Worm (Caenorhabditis elegans): Measurements from ENCODE around the gene K02F6.1.
"Not testable (repeated sequence)": the region's sequence is repeated elsewhere in the genome, so short reads cannot be mapped to it uniquely, and the experiment has no call there.

Gene K02F6.1

DNA sequence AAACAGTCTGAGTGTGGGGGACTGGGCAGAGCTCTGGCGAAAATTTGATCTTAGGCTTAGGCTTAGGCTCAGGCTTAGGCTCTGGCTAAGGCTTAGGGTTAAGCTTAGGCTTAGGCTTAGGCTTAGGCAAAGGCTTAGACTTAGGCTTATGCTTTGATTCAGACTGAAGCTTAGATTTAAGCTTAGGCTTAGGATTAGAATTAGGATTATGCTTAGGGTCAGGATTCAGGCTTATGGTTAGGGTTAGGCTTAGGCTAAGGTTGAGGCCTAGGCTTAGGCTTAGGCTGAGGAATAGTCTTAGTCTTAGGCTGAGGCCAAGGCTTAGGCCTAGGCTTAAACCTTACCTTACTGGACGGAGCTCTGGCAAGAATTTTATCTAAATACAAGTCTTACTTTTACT, 26.9 kb upstream of the K02F6.1 start:
- TF ChIP-seq sptf-1 (tag; optimal IDR thresholded peaks at IDR 0.05) (no peak), blmp-1 (tag; optimal IDR thresholded peaks at IDR 0.05) (no peak)

DNA sequence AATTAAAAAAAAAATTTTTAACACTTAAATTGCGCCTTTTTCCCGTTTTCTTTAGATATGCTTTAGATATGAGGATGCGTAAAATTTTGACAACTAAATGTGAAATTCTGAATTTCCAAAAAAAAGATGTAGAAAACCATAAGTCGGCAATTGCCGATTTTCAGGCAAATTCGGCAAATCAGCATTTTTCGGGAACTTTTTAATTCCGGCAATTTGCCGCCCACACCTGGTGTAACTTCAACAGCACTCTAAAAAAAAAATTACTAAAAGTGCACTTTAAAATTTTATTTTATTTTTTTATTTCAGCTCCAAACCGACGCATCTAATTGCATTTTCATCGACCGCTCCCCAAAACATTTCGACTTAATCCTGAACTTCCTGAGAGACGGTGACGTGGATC, 23.3 kb upstream of the K02F6.1 start, which contains the start of gene K02F6.6:
Gene K02F6.6, plus strand, starts transcription at position 301 of the 400 bp plus-strand sequence.
- no peak for TF ChIP-seq egl-13 (tag; optimal IDR thresholded peaks at IDR 0.05)
- no peak for TF ChIP-seq sptf-1 (tag; optimal IDR thresholded peaks at IDR 0.05)
- no peak for TF ChIP-seq hpl-2 (GFP tag; optimal IDR thresholded peaks at IDR 0.05)
- TF ChIP-seq fkh-4 (tag; optimal IDR thresholded peaks at IDR 0.05; ENCODE audit: borderline replicate concordance): no peak
- no peak for TF ChIP-seq tbx-2 (tag; optimal IDR thresholded peaks at IDR 0.05)
- no peak for TF ChIP-seq ceh-82 (tag; optimal IDR thresholded peaks at IDR 0.05)
- TF ChIP-seq nhr-12 (tag; optimal IDR thresholded peaks at IDR 0.05): no peak
- TF ChIP-seq nhr-76 (tag; optimal IDR thresholded peaks at IDR 0.05): no peak
- TF ChIP-seq nhr-19 (GFP tag; conservative IDR thresholded peaks at IDR 0.05): no peak
- TF ChIP-seq unc-98 (GFP tag; IDR thresholded peaks at IDR 0.05): no peak
- TF ChIP-seq rnt-1 (tag; optimal IDR thresholded peaks at IDR 0.05): no peak
- TF ChIP-seq nhr-90 (tag; optimal IDR thresholded peaks at IDR 0.05; ENCODE audit: poor library complexity): no peak
- no peak for TF ChIP-seq nhr-237 (tag; optimal IDR thresholded peaks at IDR 0.05)
- no peak for TF ChIP-seq ama-1 (optimal IDR thresholded peaks at IDR 0.05)
- TF ChIP-seq Y116A8C.19 (tag; optimal IDR thresholded peaks at IDR 0.05; ENCODE audit: borderline replicate concordance): no peak
- no peak for TF ChIP-seq egl-27 (tag; optimal IDR thresholded peaks at IDR 0.05)
- TF ChIP-seq hlh-17 (GFP tag; optimal IDR thresholded peaks at IDR 0.05; ENCODE audit: borderline replicate concordance): no peak
- no peak for TF ChIP-seq tlp-1 (tag; optimal IDR thresholded peaks at IDR 0.05)

DNA sequence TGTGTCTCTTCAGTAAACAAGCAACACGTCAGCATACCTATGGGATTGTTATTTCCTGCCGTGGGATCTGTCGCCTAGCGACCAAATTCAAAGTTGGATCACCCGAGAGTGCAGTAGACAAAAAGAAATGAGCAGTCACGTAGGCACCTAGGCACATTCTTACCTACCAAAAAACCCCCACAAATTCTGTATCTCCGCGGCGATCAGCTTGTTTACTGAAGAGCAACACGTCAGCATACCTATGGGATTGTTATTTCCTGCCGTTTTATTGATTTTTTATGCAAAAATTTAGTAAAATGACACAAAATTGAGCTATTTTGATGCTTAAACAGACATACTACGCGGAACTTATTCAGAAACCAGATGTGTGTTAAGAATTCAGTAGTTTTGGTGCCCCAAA, 19.3 kb upstream of the K02F6.1 start, which contains the start of gene K02F6.5:
Gene K02F6.5, plus strand, starts transcription at position 301 of the 400 bp plus-strand sequence.
- TF ChIP-seq blmp-1, fos-1, irx-1 (tag; optimal IDR thresholded peaks at IDR 0.05): not testable (repeated sequence)

DNA sequence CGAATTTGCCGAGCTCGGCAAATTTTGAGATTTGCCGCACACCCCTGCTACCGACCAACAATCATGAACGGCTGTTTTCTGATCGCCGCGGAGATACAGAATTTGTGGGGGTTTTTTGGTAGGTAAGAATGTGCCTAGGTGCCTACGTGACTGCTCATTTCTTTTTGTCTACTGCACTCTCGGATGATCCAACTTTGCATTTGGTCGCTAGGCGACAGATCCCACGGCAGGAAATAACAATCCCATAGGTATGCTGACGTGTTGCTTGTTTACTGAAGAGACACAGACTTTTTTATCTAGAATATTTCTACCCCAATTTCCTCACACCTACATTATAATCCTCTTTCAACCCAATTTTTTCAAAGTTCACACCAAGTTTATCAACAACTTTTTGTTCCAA, 18.8 kb upstream of the K02F6.1 start, which contains the start of gene K02F6.8:
Gene K02F6.8, minus strand, starts transcription at position 101 of the 400 bp plus-strand sequence.
- not testable (repeated sequence) for TF ChIP-seq efl-3 (GFP tag; optimal IDR thresholded peaks at IDR 0.05); Y116A8C.19 (tag; optimal IDR thresholded peaks at IDR 0.05; ENCODE audit: borderline replicate concordance); ceh-63 (GFP tag; optimal IDR thresholded peaks at IDR 0.05)

DNA sequence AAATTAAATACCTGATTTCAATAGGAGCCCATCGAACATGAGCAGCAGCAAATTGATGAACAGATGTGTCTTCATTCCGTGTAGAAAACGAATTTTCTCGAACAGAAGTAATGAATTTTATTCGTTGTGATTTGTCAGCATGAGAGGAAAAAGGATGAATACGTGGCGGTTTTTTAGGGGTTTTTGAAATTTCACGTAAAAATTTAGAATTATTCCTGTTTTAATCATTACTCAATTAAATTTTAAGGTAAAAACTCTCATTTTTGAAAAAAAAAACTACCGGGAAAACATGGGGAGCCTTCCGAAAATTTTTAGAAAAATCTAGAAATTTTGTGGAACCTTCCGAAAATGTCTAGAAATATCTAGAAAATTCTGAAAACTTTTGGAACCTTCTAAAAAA, 16.0 kb upstream of the K02F6.1 start, which contains the start of gene K02F6.7:
Gene K02F6.7, minus strand, starts transcription at position 101 of the 400 bp plus-strand sequence.
- TF ChIP-seq dsc-1 (tag; optimal IDR thresholded peaks at IDR 0.05) (no peak), ztf-4 (tag; optimal IDR thresholded peaks at IDR 0.05) (no peak), egl-27 (tag; optimal IDR thresholded peaks at IDR 0.05) (no peak), lir-3 (tag; optimal IDR thresholded peaks at IDR 0.05; ENCODE audit: poor library complexity) (no peak), mef-2 (tag; optimal IDR thresholded peaks at IDR 0.05) (no peak), ces-1 (GFP tag; optimal IDR thresholded peaks at IDR 0.05) (no peak), nhr-47 (tag; optimal IDR thresholded peaks at IDR 0.05) (no peak), unc-30 (tag; optimal IDR thresholded peaks at IDR 0.05) (no peak), nhr-85 (tag) (no peak), lsy-2 (tag; optimal IDR thresholded peaks at IDR 0.05) (no peak), hpl-2 (GFP tag; optimal IDR thresholded peaks at IDR 0.05) (no peak), unc-86 (tag; optimal IDR thresholded peaks at IDR 0.05) (no peak)

DNA sequence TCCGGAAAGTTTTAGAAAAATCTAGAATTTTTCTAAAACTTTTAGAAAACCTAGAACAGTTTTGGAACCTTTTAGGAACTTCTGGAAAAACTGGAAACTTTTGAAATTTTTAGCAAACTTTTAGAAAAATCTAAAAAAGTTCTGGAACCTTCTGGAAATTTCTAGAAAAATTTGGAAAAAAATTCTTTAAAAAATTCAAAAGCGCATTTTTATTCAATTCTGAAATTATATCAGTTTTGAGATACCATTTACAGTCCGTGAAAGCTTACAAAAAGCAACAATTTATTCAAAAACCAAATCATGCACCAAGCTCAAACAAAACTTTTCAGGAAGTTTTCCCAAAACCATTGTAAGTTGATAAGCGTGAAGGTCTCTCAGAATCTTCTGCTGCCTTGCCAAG, 15.6 kb upstream of the K02F6.1 start, which contains the start of gene K02F6.4:
Gene K02F6.4, plus strand, starts transcription at position 301 of the 400 bp plus-strand sequence.
- TF ChIP-seq ets-5 (GFP tag; IDR thresholded peaks at IDR 0.05): no peak
- no peak for TF ChIP-seq nhr-71 (tag; optimal IDR thresholded peaks at IDR 0.05)
- no peak for TF ChIP-seq egl-13 (tag; optimal IDR thresholded peaks at IDR 0.05)
- no peak for TF ChIP-seq ces-1 (GFP tag; optimal IDR thresholded peaks at IDR 0.05)
- TF ChIP-seq lin-39 (tag; optimal IDR thresholded peaks at IDR 0.05): no peak
- TF ChIP-seq grh-1 (GFP tag; IDR thresholded peaks at IDR 0.05): no peak
- TF ChIP-seq tlp-1 (tag; optimal IDR thresholded peaks at IDR 0.05): no peak
- TF ChIP-seq hlh-17 (GFP tag; optimal IDR thresholded peaks at IDR 0.05; ENCODE audit: borderline replicate concordance): no peak
- no peak for TF ChIP-seq nhr-19 (GFP tag; conservative IDR thresholded peaks at IDR 0.05)
- no peak for TF ChIP-seq unc-98 (GFP tag; IDR thresholded peaks at IDR 0.05)
- no peak for TF ChIP-seq nhr-77 (tag; optimal IDR thresholded peaks at IDR 0.05)
- no peak for TF ChIP-seq pax-3 (tag; optimal IDR thresholded peaks at IDR 0.05)
- TF ChIP-seq lsy-2 (tag; optimal IDR thresholded peaks at IDR 0.05): no peak
- no peak for TF ChIP-seq nhr-85 (tag)

Measured in whole organism, L1 larva.